Worm (Caenorhabditis elegans): ENCODE measurements around the gene acbp-6.
A peak's percentile ranks its signal among the peaks of the same experiment; 100 is the strongest.

Gene acbp-6

ce11 chrII:11960596-11961217 lies 12.8 kb downstream of the acbp-6 start:
- TF ChIP-seq gei-8 (GFP tag; optimal IDR thresholded peaks at IDR 0.05) (peak; percentile 98), dmd-9 (GFP tag; IDR thresholded peaks at IDR 0.05) (peak; percentile 95), lin-1 (GFP tag; IDR thresholded peaks at IDR 0.05) (peak; percentile 97), unc-62 (GFP tag; optimal IDR thresholded peaks at IDR 0.05 in 1 of 2) (peak in 1 of 2 experiments; percentile 73), unc-62 (tag; optimal IDR thresholded peaks at IDR 0.05) (no peak), aly-2 (tag; optimal IDR thresholded peaks at IDR 0.05) (no peak), pha-4 (GFP tag; IDR thresholded peaks at IDR 0.05) (peak; percentile 99), pha-4 (tag; optimal IDR thresholded peaks at IDR 0.05) (no peak), egl-43 (GFP tag; IDR thresholded peaks at IDR 0.05) (peak; percentile 100), unc-39 (tag; optimal IDR thresholded peaks at IDR 0.05) (no peak), nhr-102 (tag; optimal IDR thresholded peaks at IDR 0.05) (peak; percentile 88), dmd-6 (GFP tag; IDR thresholded peaks at IDR 0.05) (peak; percentile 86), nhr-25 (tag; optimal IDR thresholded peaks at IDR 0.05; ENCODE audit: borderline replicate concordance, insufficient read depth) (no peak), nhr-42 (GFP tag; IDR thresholded peaks at IDR 0.05) (peak; percentile 91), ztf-7 (tag; optimal IDR thresholded peaks at IDR 0.05) (peak; percentile 52), hlh-30 (tag; optimal IDR thresholded peaks at IDR 0.05; ENCODE audit: insufficient read depth) (peak; percentile 71), zag-1 (tag; optimal IDR thresholded peaks at IDR 0.05) (no peak), skn-1 (tag; optimal IDR thresholded peaks at IDR 0.05) (no peak), mxl-3 (GFP tag; optimal IDR thresholded peaks at IDR 0.05) (peak; percentile 84), pqm-1 (tag; optimal IDR thresholded peaks at IDR 0.05) (no peak), F49E8.2 (tag; optimal IDR thresholded peaks at IDR 0.05; ENCODE audit: borderline replicate concordance) (peak; percentile 93), Y105C5A.15 (GFP tag; IDR thresholded peaks at IDR 0.05) (peak; percentile 99), mep-1 (tag; optimal IDR thresholded peaks at IDR 0.05) (peak; percentile 88), jun-1 (tag; optimal IDR thresholded peaks at IDR 0.05) (peak; percentile 64), Y75B8A.6 (GFP tag; IDR thresholded peaks at IDR 0.05) (peak; percentile 97), zip-11 (GFP tag; IDR thresholded peaks at IDR 0.05) (peak; percentile 93), Y48G9A.11 (GFP tag; IDR thresholded peaks at IDR 0.05) (peak; percentile 98), nhr-6 (tag; optimal IDR thresholded peaks at IDR 0.05) (peak; percentile 40), vab-7 (GFP tag; IDR thresholded peaks at IDR 0.05) (peak; percentile 99), nhr-48 (tag; optimal IDR thresholded peaks at IDR 0.05) (peak; percentile 84), snpc-4 (tag; optimal IDR thresholded peaks at IDR 0.05) (no peak), madf-9 (GFP tag; conservative IDR thresholded peaks at IDR 0.05) (peak; percentile 96), ZK337.2 (GFP tag; IDR thresholded peaks at IDR 0.05) (peak; percentile 89), F44E2.7 (GFP tag; IDR thresholded peaks at IDR 0.05) (peak; percentile 99), aha-1 (tag) (peak; percentile 87), tag-97 (GFP tag; IDR thresholded peaks at IDR 0.05) (no peak; the same call in 1 of the 2 replicates), lin-38 (GFP tag; IDR thresholded peaks at IDR 0.05) (peak; percentile 94), cey-2 (tag; optimal IDR thresholded peaks at IDR 0.05; ENCODE audit: borderline replicate concordance, insufficient read depth) (no peak), ceh-28 (tag; optimal IDR thresholded peaks at IDR 0.05) (no peak), hif-1 (tag; optimal IDR thresholded peaks at IDR 0.05) (peak; percentile 53 to 84), ceh-32 (tag; optimal IDR thresholded peaks at IDR 0.05; ENCODE audit: poor library complexity) (peak; percentile 64), dve-1 (tag; optimal IDR thresholded peaks at IDR 0.05; ENCODE audit: insufficient read depth) (peak; percentile 80), lin-29 (GFP tag; IDR thresholded peaks at IDR 0.05) (peak; percentile 85), F10B5.3 (tag; optimal IDR thresholded peaks at IDR 0.05) (peak; percentile 86), daf-8 (GFP tag; IDR thresholded peaks at IDR 0.05) (peak; percentile 90), mxl-2 (GFP tag; conservative IDR thresholded peaks at IDR 0.05) (peak; percentile 91), nhr-41 (GFP tag; IDR thresholded peaks at IDR 0.05) (peak; percentile 97), ceh-20 (GFP tag; IDR thresholded peaks at IDR 0.05) (peak; percentile 89), ceh-44 (GFP tag; IDR thresholded peaks at IDR 0.05) (peak; percentile 98), unc-130 (GFP tag; optimal IDR thresholded peaks at IDR 0.05) (peak; percentile 95)

Data from whole organism, L4 larva.